Fruit fly (Drosophila melanogaster) whole organism, embryonic: Measurements from ENCODE around the gene Gcna.

Experiments
- Ada2b ChIP-seq: fragments of 200-800 bp; sonication (Bioruptor generic); IDR thresholded peaks from 2 replicates; pipeline ENCODE4 v1.3.6; 2022; ENCODE audit warnings: missing biosample characterization, missing genetic modification characterization
- Bgb ChIP-seq: fragments of 200-800 bp; sonication (Bioruptor generic); IDR thresholded peaks from 2 replicates; pipeline ENCODE4 v1.3.6; 2022; ENCODE audit warnings: missing biosample characterization, missing genetic modification characterization; ENCODE audit not compliant: partially characterized antibody
- CG10462 ChIP-seq: fragments of 200-800 bp; sonication (Bioruptor generic); optimal IDR thresholded peaks from 2 replicates; lab custom pipeline; 2016; ENCODE audit warnings: missing biosample characterization, missing genetic modification characterization
- CG10565 ChIP-seq: fragments of 200-800 bp; sonication (Bioruptor generic); optimal IDR thresholded peaks from 3 replicates; lab custom pipeline; 2016; ENCODE audit warnings: missing biosample characterization, mild to moderate bottlenecking, missing genetic modification characterization
- CG10959 ChIP-seq: fragments of 200-800 bp; sonication (Bioruptor generic); IDR thresholded peaks from 2 replicates; pipeline ENCODE4 v1.3.6; 2022; ENCODE audit warnings: missing biosample characterization, missing genetic modification characterization
- CG11456 ChIP-seq: fragments of 200-800 bp; sonication (Bioruptor generic); IDR thresholded peaks from 3 replicates; pipeline ENCODE4 v1.3.6; 2022; ENCODE audit warnings: missing biosample characterization, missing genetic modification characterization
- CG11695 ChIP-seq: fragments of 200-800 bp; sonication (Bioruptor generic); IDR thresholded peaks from 3 replicates; pipeline ENCODE4 v1.3.6; 2022; ENCODE audit warnings: missing biosample characterization, missing genetic modification characterization
- CG14667 ChIP-seq: fragments of 200-800 bp; sonication (Bioruptor generic); IDR thresholded peaks from 2 replicates; pipeline ENCODE4 v1.3.6; 2022; ENCODE audit warnings: missing biosample characterization, missing genetic modification characterization
- CG14710 ChIP-seq: fragments of 200-800 bp; sonication (Bioruptor generic); optimal IDR thresholded peaks from 3 replicates; lab custom pipeline; 2019; ENCODE audit warnings: missing biosample characterization, mild to moderate bottlenecking, missing genetic modification characterization, moderate library complexity
- CG17361 ChIP-seq: fragments of 200-800 bp; sonication (Bioruptor generic); IDR thresholded peaks from 3 replicates; pipeline ENCODE4 v1.3.6; 2022; ENCODE audit warnings: missing biosample characterization, missing genetic modification characterization
- CG17612 ChIP-seq: fragments of 200-800 bp; sonication (Bioruptor generic); IDR thresholded peaks from 2 replicates; pipeline ENCODE4 v1.3.6; 2022; ENCODE audit warnings: missing biosample characterization, missing genetic modification characterization
- CG17829 ChIP-seq: fragments of 200-800 bp; optimal IDR thresholded peaks from 2 replicates; lab custom pipeline; 2019; ENCODE audit warnings: missing biosample characterization, mild to moderate bottlenecking, missing genetic modification characterization, moderate library complexity
- CG1792 ChIP-seq: fragments of 200-800 bp; sonication (Bioruptor generic); optimal IDR thresholded peaks from 2 replicates; lab custom pipeline; 2016; ENCODE audit warnings: missing biosample characterization, missing genetic modification characterization
- CG2129 ChIP-seq: fragments of 200-800 bp; sonication (Bioruptor generic); IDR thresholded peaks from 2 replicates; pipeline ENCODE4 v1.3.6; 2022; ENCODE audit warnings: missing biosample characterization, missing genetic modification characterization; ENCODE audit not compliant: partially characterized antibody
- CG2875 ChIP-seq: fragments of 200-800 bp; sonication (Bioruptor generic); optimal IDR thresholded peaks from 2 replicates; lab custom pipeline; 2017; ENCODE audit warnings: missing biosample characterization, mild to moderate bottlenecking, missing genetic modification characterization, missing genetic modification reagents
- CG30020 ChIP-seq: fragments of 200-800 bp; optimal IDR thresholded peaks from 2 replicates; lab custom pipeline; 2019; ENCODE audit warnings: missing biosample characterization, mild to moderate bottlenecking, missing genetic modification characterization, moderate library complexity
- CG3838 ChIP-seq: fragments of 200-800 bp; sonication (Bioruptor generic); optimal IDR thresholded peaks from 3 replicates; lab custom pipeline; 2016; ENCODE audit warnings: missing biosample characterization, missing genetic modification characterization
- CG4820 ChIP-seq: fragments of 200-800 bp; sonication (Bioruptor generic); optimal IDR thresholded peaks from 3 replicates; lab custom pipeline; 2016; ENCODE audit warnings: missing biosample characterization, missing genetic modification characterization
- CG4854 ChIP-seq: fragments of 200-800 bp; sonication (Bioruptor generic); optimal IDR thresholded peaks from 2 replicates; lab custom pipeline; 2016; ENCODE audit warnings: missing biosample characterization, missing genetic modification characterization, inconsistent platforms
- CG6854 ChIP-seq: fragments of 200-800 bp; sonication (Bioruptor generic); optimal IDR thresholded peaks from 3 replicates; lab custom pipeline; 2017; ENCODE audit warnings: missing biosample characterization, mild to moderate bottlenecking, missing genetic modification characterization
- D19A ChIP-seq: fragments of 200-800 bp; optimal IDR thresholded peaks from 3 replicates; lab custom pipeline; 2019; ENCODE audit warnings: missing biosample characterization, mild to moderate bottlenecking, missing genetic modification characterization, moderate library complexity
- Dbx ChIP-seq: fragments of 200-800 bp; sonication (Bioruptor generic); IDR thresholded peaks from 3 replicates; pipeline ENCODE4 v1.3.6; 2022; ENCODE audit warnings: missing biosample characterization, missing genetic modification characterization
- Dfd ChIP-seq, 2 experiments: fragments of >200 bp; optimal IDR thresholded peaks; 2 replicates each; lab custom pipeline; 2017; ENCODE audit warnings: missing biosample characterization in 2 of 2, missing genetic modification characterization in 2 of 2
- Dp ChIP-seq: fragments of 200-800 bp; sonication (Bioruptor generic); optimal IDR thresholded peaks from 2 replicates; lab custom pipeline; 2018; ENCODE audit warnings: missing biosample characterization, mild to moderate bottlenecking, missing genetic modification characterization, moderate library complexity
- E2f1 ChIP-seq: fragments of 200-800 bp; sonication (Bioruptor generic); IDR thresholded peaks from 2 replicates; pipeline ENCODE4 v1.3.6; 2022; ENCODE audit warnings: missing biosample characterization, missing genetic modification characterization
- Hr78 ChIP-seq, 2 experiments: fragments of 200-800 bp in 1 of 2; fragments of >200 bp in 1 of 2; sonication (Bioruptor generic) in 1 of 2; optimal IDR thresholded peaks; 2 replicates each; lab custom pipeline; 2017 to 2019; ENCODE audit warnings: missing biosample characterization in 2 of 2, missing genetic modification characterization in 2 of 2, mild to moderate bottlenecking in 1 of 2, moderate library complexity in 1 of 2
- Med ChIP-seq: fragments of 200-800 bp; sonication (Bioruptor generic); peaks from one replicate; lab custom pipeline; 2016; ENCODE audit warnings: missing biosample characterization, missing genetic modification characterization, mild to moderate bottlenecking, inconsistent platforms, moderate library complexity
- Optix ChIP-seq: fragments of 200-800 bp; sonication (Bioruptor generic); IDR thresholded peaks from 3 replicates; pipeline ENCODE4 v1.3.6; 2022; ENCODE audit warnings: missing biosample characterization, missing genetic modification characterization
- Pdp1 ChIP-seq, 2 experiments: fragments of 200-800 bp; sonication (Bioruptor generic); optimal IDR thresholded peaks; 3 replicates each; lab custom pipeline; 2016; ENCODE audit warnings: missing biosample characterization in 2 of 2, missing genetic modification characterization in 2 of 2, mild to moderate bottlenecking in 1 of 2, moderate library complexity in 1 of 2
- Ravus ChIP-seq: fragments of 200-800 bp; sonication (Bioruptor generic); IDR thresholded peaks from 2 replicates; pipeline ENCODE4 v1.3.6; 2022; ENCODE audit warnings: missing biosample characterization, missing genetic modification characterization
- az2 ChIP-seq: fragments of 200-800 bp; sonication (Bioruptor generic); optimal IDR thresholded peaks from 3 replicates; lab custom pipeline; 2016; ENCODE audit warnings: missing biosample characterization, missing genetic modification characterization
- bigmax ChIP-seq: fragments of 200-800 bp; sonication (Bioruptor generic); optimal IDR thresholded peaks from 2 replicates; lab custom pipeline; 2018; ENCODE audit warnings: missing biosample characterization, mild to moderate bottlenecking, missing genetic modification characterization
- caup ChIP-seq: fragments of 200-800 bp; sonication (Bioruptor generic); optimal IDR thresholded peaks from 3 replicates; lab custom pipeline; 2017; ENCODE audit warnings: missing biosample characterization, mild to moderate bottlenecking, missing genetic modification characterization, moderate library complexity; ENCODE audit not compliant: severe bottlenecking
- chif ChIP-seq, 2 experiments: fragments of 200-800 bp; sonication (Bioruptor generic); optimal IDR thresholded peaks; 3 replicates each; lab custom pipeline; 2016; ENCODE audit warnings: missing biosample characterization in 2 of 2, missing genetic modification characterization in 2 of 2
- chinmo ChIP-seq: fragments of 200-800 bp; sonication (Bioruptor generic); IDR thresholded peaks from 4 replicates; pipeline ENCODE4 v1.3.6; 2022; ENCODE audit warnings: missing biosample characterization, missing genetic modification characterization; ENCODE audit not compliant: partially characterized antibody
- fu2 ChIP-seq: fragments of 200-800 bp; sonication (Bioruptor generic); optimal IDR thresholded peaks from 2 replicates; lab custom pipeline; 2016; ENCODE audit warnings: missing biosample characterization, missing genetic modification characterization
- h ChIP-seq: fragments of >200 bp; optimal IDR thresholded peaks from 2 replicates; lab custom pipeline; 2017
- jigr1 ChIP-seq: fragments of 200-800 bp; sonication (Bioruptor generic); IDR thresholded peaks from 3 replicates; pipeline ENCODE4 v1.3.6; 2022; ENCODE audit warnings: missing biosample characterization, missing genetic modification characterization
- jing ChIP-seq: fragments of 200-800 bp; sonication (Bioruptor generic); optimal IDR thresholded peaks from 2 replicates; lab custom pipeline; 2018; ENCODE audit warnings: missing biosample characterization, mild to moderate bottlenecking, missing genetic modification characterization
- mam ChIP-seq: fragments of 200-800 bp; sonication (Bioruptor generic); optimal IDR thresholded peaks from 3 replicates; lab custom pipeline; 2016; ENCODE audit warnings: missing biosample characterization, missing genetic modification characterization
- oc ChIP-seq: fragments of 200-800 bp; sonication (Bioruptor generic); optimal IDR thresholded peaks from 2 replicates; lab custom pipeline; 2018; ENCODE audit warnings: missing biosample characterization, mild to moderate bottlenecking, missing genetic modification characterization, moderate library complexity
- odd ChIP-seq: fragments of 200-800 bp; sonication (Bioruptor generic); optimal IDR thresholded peaks from 2 replicates; lab custom pipeline; 2017; ENCODE audit warnings: missing biosample characterization, mild to moderate bottlenecking, missing genetic modification characterization
- phol ChIP-seq: fragments of 200-800 bp; sonication (Bioruptor generic); optimal IDR thresholded peaks from 3 replicates; lab custom pipeline; 2018; ENCODE audit warnings: missing biosample characterization, mild to moderate bottlenecking, missing genetic modification characterization, moderate library complexity
- pzg ChIP-seq: fragments of 200-800 bp; sonication (Bioruptor generic); optimal IDR thresholded peaks from 3 replicates; lab custom pipeline; 2018; ENCODE audit warnings: missing biosample characterization, mild to moderate bottlenecking, missing genetic modification characterization, moderate library complexity
- rib ChIP-seq: fragments of 200-800 bp; sonication (Bioruptor generic); IDR thresholded peaks from 2 replicates; pipeline ENCODE4 v1.3.6; 2022; ENCODE audit warnings: missing biosample characterization, missing genetic modification characterization
- sc ChIP-seq, 3 experiments: fragments of >200 bp in 2 of 3; fragments of 200-800 bp in 1 of 3; sonication (Bioruptor generic) in 1 of 3; optimal IDR thresholded peaks; 2 replicates in 2 of 3; 3 replicates in 1 of 3; lab custom pipeline; 2017; ENCODE audit warnings: mild to moderate bottlenecking in 1 of 3, missing biosample characterization in 1 of 3, missing genetic modification characterization in 1 of 3, missing genetic modification reagents in 1 of 3
- shn ChIP-seq: fragments of 200-800 bp; sonication (Bioruptor generic); optimal IDR thresholded peaks from 3 replicates; lab custom pipeline; 2016; ENCODE audit warnings: missing biosample characterization, missing genetic modification characterization
- sisA ChIP-seq: fragments of 200-800 bp; sonication (Bioruptor generic); IDR thresholded peaks from 2 replicates; pipeline ENCODE4 v1.3.6; 2022; ENCODE audit warnings: missing biosample characterization, missing genetic modification characterization
- sna ChIP-seq: fragments of 200-800 bp; sonication (Bioruptor generic); IDR thresholded peaks from 2 replicates; pipeline ENCODE4 v1.3.6; 2022; ENCODE audit warnings: missing biosample characterization, missing genetic modification characterization; ENCODE audit not compliant: partially characterized antibody

The Gcna gene

dm6 chrX:1861620-1862184 is 3.9 kb downstream of the Gcna start, which contains the start of gene deltaCOP (continued):
- TF ChIP-seq jigr1 (GFP tag; lab: Robert Waterston, UW): peak; percentile 67
- TF ChIP-seq phol (tag; lab: Kevin White, UChicago): peak; percentile 84
- TF ChIP-seq CG30020 (tag; lab: Kevin White, UChicago): peak; percentile 41
- peak; percentile 97 for TF ChIP-seq Med (GFP tag; lab: Kevin White, UChicago)
- no peak for TF ChIP-seq sc (optimal IDR thresholded peaks at IDR 0.05; lab: Kevin White, UChicago)
- TF ChIP-seq sc (GFP tag; optimal IDR thresholded peaks at IDR 0.05; lab: Kevin White, UChicago): no peak
- peak; percentile 88 for TF ChIP-seq Dbx (GFP tag; lab: Robert Waterston, UW)
- TF ChIP-seq Dp: peak; percentile 45
- TF ChIP-seq h: no peak
- peak; percentile 75 for TF ChIP-seq rib (GFP tag; lab: Robert Waterston, UW)
- TF ChIP-seq CG11695 (GFP tag; lab: Robert Waterston, UW): peak; percentile 75
- peak; percentile 90 for TF ChIP-seq sisA (GFP tag; lab: Robert Waterston, UW)
- TF ChIP-seq jing (GFP tag; lab: Kevin White, UChicago): no peak
- peak; percentile 94 for TF ChIP-seq fu2
- TF ChIP-seq Ravus (GFP tag; lab: Robert Waterston, UW): peak; percentile 24; the same call in 1 of the 2 replicates
- TF ChIP-seq CG14667 (GFP tag; lab: Robert Waterston, UW): peak; percentile 62
- peak; percentile 87 for TF ChIP-seq Optix (GFP tag; lab: Robert Waterston, UW)
- peak; percentile 49 for TF ChIP-seq CG3838 (GFP tag; lab: Kevin White, UChicago)
- TF ChIP-seq chif (GFP tag; optimal IDR thresholded peaks at IDR 0.05; lab: Kevin White, UChicago): peak; percentile 84 to 89
- peak; percentile 79 for TF ChIP-seq CG17361
- no peak for TF ChIP-seq odd
- TF ChIP-seq Pdp1 (GFP tag; optimal IDR thresholded peaks at IDR 0.05; lab: Kevin White, UChicago): peak; percentile 85 to 91
- TF ChIP-seq CG11456 (GFP tag; lab: Robert Waterston, UW): peak; percentile 82; the same call in 2 of the 3 replicates
- no peak for TF ChIP-seq chinmo
- peak; percentile 39 for TF ChIP-seq pzg
- peak; percentile 66 for TF ChIP-seq CG10462
- peak; percentile 94 for TF ChIP-seq mam
- TF ChIP-seq sna: no peak
- TF ChIP-seq shn (GFP tag; lab: Kevin White, UChicago): peak; percentile 94
- peak; percentile 55 for TF ChIP-seq CG10959 (GFP tag; lab: Robert Waterston, UW)
- TF ChIP-seq CG17829 (tag; lab: Kevin White, UChicago): peak; percentile 69
- peak in 1 of 2 experiments; percentile 2 for TF ChIP-seq Hr78 (GFP tag; optimal IDR thresholded peaks at IDR 0.05; lab: Kevin White, UChicago)
- peak; percentile 100 for TF ChIP-seq D19A
- TF ChIP-seq az2 (GFP tag; lab: Kevin White, UChicago): peak; percentile 80
- no peak for TF ChIP-seq CG2129 (GFP tag; lab: Robert Waterston, UW)
- TF ChIP-seq bigmax (GFP tag; lab: Kevin White, UChicago): no peak
- TF ChIP-seq Bgb (GFP tag; lab: Robert Waterston, UW): no peak
- TF ChIP-seq CG2875 (GFP tag; lab: Kevin White, UChicago): no peak
- TF ChIP-seq CG10565 (GFP tag; lab: Kevin White, UChicago): peak; percentile 43
- 0 out of 2 replicates have a peak, but pooled peaks have one; percentile 43 for TF ChIP-seq CG17612
- peak; percentile 36 for TF ChIP-seq oc (tag; lab: Kevin White, UChicago)
- TF ChIP-seq CG4820: peak; percentile 80
- peak; percentile 72 for TF ChIP-seq Ada2b
- TF ChIP-seq CG6854 (GFP tag; lab: Kevin White, UChicago): no peak
- peak; percentile 86 for TF ChIP-seq caup (GFP tag; lab: Kevin White, UChicago)
- TF ChIP-seq CG1792 (GFP tag; lab: Kevin White, UChicago): peak; percentile 83
- TF ChIP-seq CG14710 (tag; lab: Kevin White, UChicago): peak; percentile 64
- peak; percentile 74 for TF ChIP-seq E2f1 (GFP tag; lab: Robert Waterston, UW)
- TF ChIP-seq CG4854 (GFP tag; lab: Kevin White, UChicago): peak; percentile 46
- no peak for TF ChIP-seq Dfd (GFP tag; optimal IDR thresholded peaks at IDR 0.05; lab: Kevin White, UChicago)
